Worm (Caenorhabditis elegans) whole organism, late embryonic: ENCODE data around the gene spig-8.

Experiments
- K09A11.1 ChIP-seq: sonication (generic microtip); optimal IDR thresholded peaks from 2 replicates; lab custom pipeline; 2017; ENCODE audit warnings: antibody characterized with exemption, mild to moderate bottlenecking, missing genetic modification characterization, missing compliant biosample characterization; ENCODE audit not compliant: insufficient read depth
- Y22D7AL.16 ChIP-seq: sonication (generic microtip); optimal IDR thresholded peaks from 2 replicates; lab custom pipeline; 2016; ENCODE audit warnings: missing genetic modification characterization, missing compliant biosample characterization
- ceh-31 ChIP-seq: sonication (generic microtip); optimal IDR thresholded peaks from 2 replicates; lab custom pipeline; 2016; ENCODE audit warnings: missing genetic modification characterization, missing compliant biosample characterization
- elt-4 ChIP-seq: sonication (generic microtip); optimal IDR thresholded peaks from 2 replicates; lab custom pipeline; 2016; ENCODE audit warnings: missing genetic modification characterization, missing compliant biosample characterization
- fkh-6 ChIP-seq: sonication (generic microtip); optimal IDR thresholded peaks from 2 replicates; lab custom pipeline; 2016; ENCODE audit warnings: missing genetic modification characterization, missing compliant biosample characterization
- lim-6 ChIP-seq: sonication (generic microtip); optimal IDR thresholded peaks from 2 replicates; lab custom pipeline; 2016; ENCODE audit warnings: missing genetic modification characterization, missing compliant biosample characterization
- nhr-11 ChIP-seq: fragments of 150-350 bp; optimal IDR thresholded peaks from 2 replicates; lab custom pipeline; 2014; ENCODE audit warnings: missing biosample characterization, missing genetic modification characterization
- nhr-232 ChIP-seq: sonication (generic microtip); optimal IDR thresholded peaks from 2 replicates; lab custom pipeline; 2016; ENCODE audit warnings: missing genetic modification characterization, missing compliant biosample characterization
- pha-4 ChIP-seq: fragments of 150-350 bp; optimal IDR thresholded peaks from 2 replicates; lab custom pipeline; 2018; ENCODE audit warnings: missing biosample characterization, missing genetic modification reagents, missing genetic modification characterization
- rnt-1 ChIP-seq: sonication (generic microtip); optimal IDR thresholded peaks from 2 replicates; lab custom pipeline; 2016; ENCODE audit warnings: missing genetic modification characterization, missing compliant biosample characterization
- sdc-2 ChIP-seq: sonication (generic microtip); optimal IDR thresholded peaks from 2 replicates; lab custom pipeline; 2016; ENCODE audit warnings: missing genotype, missing genetic modification characterization, missing compliant biosample characterization
- sox-4 ChIP-seq: sonication (generic microtip); optimal IDR thresholded peaks from 2 replicates; lab custom pipeline; 2017; ENCODE audit warnings: mild to moderate bottlenecking, missing genetic modification characterization, inconsistent platforms, missing compliant biosample characterization
- tbx-2 ChIP-seq: sonication (generic microtip); optimal IDR thresholded peaks from 2 replicates; lab custom pipeline; 2016; ENCODE audit warnings: missing genetic modification characterization, missing compliant biosample characterization
- unc-42 ChIP-seq: sonication (generic microtip); optimal IDR thresholded peaks from 2 replicates; lab custom pipeline; 2016; ENCODE audit warnings: missing genotype, missing genetic modification characterization, missing compliant biosample characterization

ce11 chrV:7015872-7016271, 38.8 kb upstream of the spig-8 start, which contains the start of gene C33G8.13:
- TF ChIP-seq nhr-11 (tag; lab: Kevin White, UChicago) (no peak), ceh-31 (no peak), elt-4 (tag; lab: Kevin White, UChicago) (no peak), K09A11.1 (tag; lab: Kevin White, UChicago) (no peak), tbx-2 (tag; lab: Kevin White, UChicago) (no peak), lim-6 (tag; lab: Kevin White, UChicago) (no peak), sdc-2 (no peak), nhr-232 (tag; lab: Kevin White, UChicago) (no peak), unc-42 (tag; lab: Kevin White, UChicago) (no peak), sox-4 (tag; lab: Kevin White, UChicago) (no peak), Y22D7AL.16 (tag; lab: Kevin White, UChicago) (no peak), pha-4 (tag; lab: Kevin White, UChicago) (no peak), fkh-6 (tag; lab: Kevin White, UChicago) (no peak), rnt-1 (tag; lab: Kevin White, UChicago) (no peak)
